Fruit fly (Drosophila melanogaster): ENCODE measurements around the gene CG6885.

Gene CG6885

dm6 chr3L:18786427-18787104 lies 42.3 kb downstream of the CG6885 start (continued):
- TF ChIP-seq Dfd (GFP tag; optimal IDR thresholded peaks at IDR 0.05), result no peak
- TF ChIP-seq CG12104 (GFP tag; optimal IDR thresholded peaks at IDR 0.05), result peak; percentile 78
- TF ChIP-seq CG14014 (GFP tag; IDR thresholded peaks at IDR 0.05), result no peak
- peak; percentile 89 for TF ChIP-seq dmrt99B (tag; optimal IDR thresholded peaks at IDR 0.05)
- TF ChIP-seq CG3407 (GFP tag; optimal IDR thresholded peaks at IDR 0.05), result no peak
- TF ChIP-seq CG31365 (tag; optimal IDR thresholded peaks at IDR 0.05), result no peak
- no peak for TF ChIP-seq D (optimal IDR thresholded peaks at IDR 0.05)
- TF ChIP-seq D (GFP tag; optimal IDR thresholded peaks at IDR 0.05), result peak; percentile 1
- no peak for TF ChIP-seq Sry-β (GFP tag; optimal IDR thresholded peaks at IDR 0.05)
- no peak for TF ChIP-seq hkb (optimal IDR thresholded peaks at IDR 0.05)
- peak; percentile 42 for TF ChIP-seq hkb (GFP tag; IDR thresholded peaks at IDR 0.05)
- no peak for TF ChIP-seq eyg (GFP tag; optimal IDR thresholded peaks at IDR 0.05)
- no peak for TF ChIP-seq ab (GFP tag; optimal IDR thresholded peaks at IDR 0.05)
- TF ChIP-seq CG6254 (GFP tag; optimal IDR thresholded peaks at IDR 0.05), result no peak
- TF ChIP-seq sens (GFP tag), result peak; percentile 85
- peak; percentile 6 for TF ChIP-seq kay (GFP tag; optimal IDR thresholded peaks at IDR 0.05)
- TF ChIP-seq tna (GFP tag; IDR thresholded peaks at IDR 0.05; ENCODE audit: partially characterized antibody), result peak; percentile 37; the same call in 1 of the 2 replicates
- no peak for TF ChIP-seq CG10462 (GFP tag; optimal IDR thresholded peaks at IDR 0.05)
- TF ChIP-seq CG3065 (GFP tag; optimal IDR thresholded peaks at IDR 0.05), result no peak
- no peak for TF ChIP-seq oc (tag; optimal IDR thresholded peaks at IDR 0.05)
- TF ChIP-seq CG12659 (GFP tag; optimal IDR thresholded peaks at IDR 0.05), result peak; percentile 61
- 0 out of 2 replicates have a peak, but pooled peaks have one; percentile 8 for TF ChIP-seq amos (GFP tag; IDR thresholded peaks at IDR 0.05; ENCODE audit: partially characterized antibody)
- no peak for TF ChIP-seq dan (GFP tag; IDR thresholded peaks at IDR 0.05)
- peak; percentile 66; the same call in 2 of the 3 replicates for TF ChIP-seq tgo (GFP tag; IDR thresholded peaks at IDR 0.05)
- TF ChIP-seq org-1 (GFP tag; optimal IDR thresholded peaks at IDR 0.05), result peak; percentile 62
- peak; percentile 56 for TF ChIP-seq wor (GFP tag; IDR thresholded peaks at IDR 0.05)
- no peak; the same call in none of the 2 replicates for TF ChIP-seq vvl (GFP tag; IDR thresholded peaks at IDR 0.05)
- peak; percentile 42 for TF ChIP-seq Fer1 (GFP tag; optimal IDR thresholded peaks at IDR 0.05)
- TF ChIP-seq H2.0 (GFP tag; IDR thresholded peaks at IDR 0.05), result 0 out of 2 replicates have a peak, but pooled peaks have one; percentile 19
- TF ChIP-seq CG7357 (GFP tag; IDR thresholded peaks at IDR 0.05), result peak; percentile 64
- no peak for TF ChIP-seq dmrt11E (tag; optimal IDR thresholded peaks at IDR 0.05)
- peak; percentile 40; the same call in 1 of the 3 replicates for TF ChIP-seq sr (GFP tag; IDR thresholded peaks at IDR 0.05)
- no peak for TF ChIP-seq TFAM (GFP tag; optimal IDR thresholded peaks at IDR 0.05)
- TF ChIP-seq CG31224 (GFP tag; IDR thresholded peaks at IDR 0.05), result no peak
- peak; percentile 46 for TF ChIP-seq CG10267 (tag; optimal IDR thresholded peaks at IDR 0.05)
- no peak for TF ChIP-seq CG8478 (optimal IDR thresholded peaks at IDR 0.05)
- TF ChIP-seq Trl (optimal IDR thresholded peaks at IDR 0.05), result peak in 1 of 2 experiments; percentile 49
- TF ChIP-seq Trl (GFP tag; optimal IDR thresholded peaks at IDR 0.05), result peak; percentile 44
- TF ChIP-seq CG17802 (tag; optimal IDR thresholded peaks at IDR 0.05), result no peak
- TF ChIP-seq stc (GFP tag; IDR thresholded peaks at IDR 0.05), result peak; percentile 53
- TF ChIP-seq Doc3 (GFP tag; IDR thresholded peaks at IDR 0.05; ENCODE audit: partially characterized antibody), result no peak
- TF ChIP-seq CG34422 (GFP tag; IDR thresholded peaks at IDR 0.05), result peak; percentile 44; the same call in 1 of the 3 replicates
- TF ChIP-seq CG17359 (tag; optimal IDR thresholded peaks at IDR 0.05), result peak; percentile 78
- no peak for TF ChIP-seq jing (GFP tag; optimal IDR thresholded peaks at IDR 0.05)
- peak; percentile 26 for TF ChIP-seq CG17829 (tag; optimal IDR thresholded peaks at IDR 0.05)
- TF ChIP-seq seq (GFP tag; IDR thresholded peaks at IDR 0.05), result no peak
- no peak for TF ChIP-seq Atf3 (GFP tag; optimal IDR thresholded peaks at IDR 0.05)
- TF ChIP-seq gsb-n (tag; optimal IDR thresholded peaks at IDR 0.05), result no peak
- no peak for TF ChIP-seq Xrp1 (GFP tag; IDR thresholded peaks at IDR 0.05)
- peak; percentile 53; the same call in 1 of the 2 replicates for TF ChIP-seq sisA (GFP tag; IDR thresholded peaks at IDR 0.05)
- TF ChIP-seq pzg (GFP tag; optimal IDR thresholded peaks at IDR 0.05), result no peak
- TF ChIP-seq CG8765 (GFP tag; IDR thresholded peaks at IDR 0.05), result no peak

Data from whole organism, embryonic.